Worm (Caenorhabditis elegans) whole organism, L4 larva: Measurements from ENCODE around the gene C08D8.1.

Experiments
- F49E8.2 ChIP-seq: sonication (generic microtip); optimal IDR thresholded peaks from 2 replicates; lab custom pipeline; 2016; ENCODE audit warnings: missing compliant biosample characterization, mild to moderate bottlenecking, missing genetic modification characterization, borderline replicate concordance
- ZK546.5 ChIP-seq, 2 experiments: sonication (generic microtip); optimal IDR thresholded peaks; 2 replicates each; lab custom pipeline; 2017; ENCODE audit warnings: missing biosample characterization in 2 of 2, missing genetic modification characterization in 2 of 2
- aha-1 ChIP-seq: fragments of 150-350 bp; peaks from one replicate; lab custom pipeline; 2014; ENCODE audit warnings: missing biosample characterization, missing genetic modification characterization
- ceh-28 ChIP-seq: fragments of 150-350 bp; optimal IDR thresholded peaks from 2 replicates; lab custom pipeline; 2014; ENCODE audit warnings: missing biosample characterization, missing genetic modification reagents, missing genetic modification characterization
- ceh-32 ChIP-seq: sonication (generic microtip); optimal IDR thresholded peaks from 2 replicates; lab custom pipeline; 2016; ENCODE audit warnings: mild to moderate bottlenecking, missing genetic modification characterization, missing compliant biosample characterization; ENCODE audit not compliant: poor library complexity
- ceh-82 ChIP-seq: sonication (generic microtip); optimal IDR thresholded peaks from 2 replicates; lab custom pipeline; 2017; ENCODE audit warnings: missing biosample characterization, missing genetic modification characterization
- ctbp-1 ChIP-seq: fragments of 200-800 bp; sonication (Bioruptor generic); IDR thresholded peaks from 2 replicates; pipeline ENCODE4 v1.3.6; 2022; ENCODE audit warnings: missing genetic modification reagents, missing genetic modification characterization, missing compliant biosample characterization
- dmd-6 ChIP-seq: fragments of 200-800 bp; sonication (Bioruptor generic); IDR thresholded peaks from 2 replicates; pipeline ENCODE4 v1.3.6; 2022; ENCODE audit warnings: missing genetic modification reagents, missing genetic modification characterization, missing compliant biosample characterization
- fos-1 ChIP-seq: fragments of 150-350 bp; optimal IDR thresholded peaks from 2 replicates; lab custom pipeline; 2014; ENCODE audit warnings: missing biosample characterization, missing genetic modification characterization
- mes-2 ChIP-seq: sonication (generic microtip); optimal IDR thresholded peaks from 2 replicates; lab custom pipeline; 2016; ENCODE audit warnings: missing genotype, mild to moderate bottlenecking, missing genetic modification characterization, missing compliant biosample characterization; ENCODE audit not compliant: poor library complexity, severe bottlenecking
- nhr-25 ChIP-seq: sonication (generic microtip); optimal IDR thresholded peaks from 2 replicates; lab custom pipeline; 2017; ENCODE audit warnings: missing genetic modification characterization, mild to moderate bottlenecking, missing compliant biosample characterization, antibody characterized with exemption, moderate library complexity, borderline replicate concordance; ENCODE audit not compliant: insufficient read depth
- sdz-12 ChIP-seq: fragments of 200-800 bp; sonication (Bioruptor generic); optimal IDR thresholded peaks from 2 replicates; lab custom pipeline; 2018; ENCODE audit warnings: mild to moderate bottlenecking, missing genetic modification characterization, missing compliant biosample characterization
- vab-7 ChIP-seq: fragments of 200-800 bp; sonication (Bioruptor generic); IDR thresholded peaks from 2 replicates; pipeline ENCODE4 v1.3.6; 2022; ENCODE audit warnings: missing genetic modification reagents, missing genetic modification characterization, missing compliant biosample characterization

DNA sequence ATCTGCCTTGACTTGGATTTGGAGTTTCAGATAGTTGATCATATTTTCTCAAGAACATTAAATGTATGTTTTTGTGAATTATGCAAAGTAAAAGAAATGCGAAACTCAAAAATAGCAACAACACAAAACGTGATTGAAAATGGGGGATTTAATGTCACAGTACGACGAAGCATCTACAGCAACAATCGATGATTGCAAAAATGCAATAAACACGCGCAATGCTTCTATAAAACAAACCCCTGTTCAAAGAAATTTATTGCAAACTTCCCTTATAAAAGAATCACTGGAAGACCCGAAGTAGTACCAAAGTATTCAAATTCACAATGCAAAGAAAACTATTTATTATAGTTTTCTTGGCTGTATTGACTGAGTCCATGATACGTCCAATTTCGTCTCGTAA lies 27.4 kb upstream of the C08D8.1 start, which contains the start of gene clec-219:
- no peak for TF ChIP-seq ceh-28 (tag; lab: Kevin White, UChicago)
- no peak for TF ChIP-seq nhr-25 (tag; lab: Kevin White, UChicago)
- no peak for TF ChIP-seq ceh-32 (tag; lab: Kevin White, UChicago)
- TF ChIP-seq fos-1 (tag; lab: Kevin White, UChicago), result no peak
- no peak for TF ChIP-seq ceh-82 (tag; lab: Kevin White, UChicago)
- TF ChIP-seq F49E8.2 (tag; lab: Kevin White, UChicago), result no peak
- TF ChIP-seq sdz-12 (GFP tag; lab: Kevin White, UChicago), result no peak
- TF ChIP-seq dmd-6 (GFP tag; lab: Robert Waterston, UW), result no peak
- no peak for TF ChIP-seq ctbp-1 (GFP tag; lab: Robert Waterston, UW)
- TF ChIP-seq mes-2 (tag; lab: Kevin White, UChicago), result no peak
- TF ChIP-seq vab-7 (GFP tag; lab: Robert Waterston, UW), result no peak
- no peak for TF ChIP-seq aha-1 (tag; lab: Kevin White, UChicago)
- TF ChIP-seq ZK546.5 (tag; optimal IDR thresholded peaks at IDR 0.05; lab: Kevin White, UChicago), result no peak
